Worm (Caenorhabditis elegans): ENCODE data around the gene F32D8.12.

Gene F32D8.12

ce11 chrV:10898107-10898506 lies 7.3 kb upstream of the F32D8.12 start, which contains the start of gene F32D8.7:
TSS of gene F32D8.7 (plus strand) at chrV:10898435.
- TF ChIP-seq sea-1 (GFP tag; conservative IDR thresholded peaks at IDR 0.05) (no peak), ceh-13 (GFP tag; optimal IDR thresholded peaks at IDR 0.05) (no peak), pes-1 (GFP tag; IDR thresholded peaks at IDR 0.05) (no peak), hmbx-1 (tag; optimal IDR thresholded peaks at IDR 0.05) (no peak), tbx-11 (GFP tag; IDR thresholded peaks at IDR 0.05) (no peak), tra-4 (tag; optimal IDR thresholded peaks at IDR 0.05) (no peak), flt-1 (GFP tag; IDR thresholded peaks at IDR 0.05) (no peak)

ce11 chrV:10897172-10897571 lies 6.3 kb upstream of the F32D8.12 start:
- TF ChIP-seq ama-1 (optimal IDR thresholded peaks at IDR 0.05) = no peak
- peak; percentile 76 for TF ChIP-seq flt-1 (GFP tag; IDR thresholded peaks at IDR 0.05)
- TF ChIP-seq tbx-11 (GFP tag; IDR thresholded peaks at IDR 0.05) = peak; percentile 58; the same call in 1 of the 2 replicates
- peak; percentile 93 for TF ChIP-seq F13C5.2 (tag; optimal IDR thresholded peaks at IDR 0.05)
- peak; percentile 53 for TF ChIP-seq hnd-1 (tag; optimal IDR thresholded peaks at IDR 0.05)
- TF ChIP-seq hmbx-1 (tag; optimal IDR thresholded peaks at IDR 0.05) = no peak
- TF ChIP-seq aly-1 (tag; optimal IDR thresholded peaks at IDR 0.05) = no peak
- no peak for TF ChIP-seq ets-7 (tag; optimal IDR thresholded peaks at IDR 0.05)
- TF ChIP-seq scrt-1 (GFP tag; IDR thresholded peaks at IDR 0.05) = peak; percentile 46; the same call in 1 of the 2 replicates
- TF ChIP-seq B0310.2 (tag; optimal IDR thresholded peaks at IDR 0.05) = peak; percentile 25
- no peak for TF ChIP-seq ceh-13 (GFP tag; optimal IDR thresholded peaks at IDR 0.05)
- peak; percentile 68; the same call in 1 of the 2 replicates for TF ChIP-seq sea-1 (GFP tag; conservative IDR thresholded peaks at IDR 0.05)
- TF ChIP-seq tra-4 (tag; optimal IDR thresholded peaks at IDR 0.05) = no peak
- peak; percentile 61 for TF ChIP-seq tbx-37 (GFP tag; conservative IDR thresholded peaks at IDR 0.05)
- peak; percentile 82 for TF ChIP-seq hmg-4 (GFP tag; optimal IDR thresholded peaks at IDR 0.05)
- no peak; the same call in none of the 2 replicates for TF ChIP-seq pes-1 (GFP tag; IDR thresholded peaks at IDR 0.05)

- TF ChIP-seq aly-1 (tag; optimal IDR thresholded peaks at IDR 0.05) (no peak), tbx-37 (GFP tag; conservative IDR thresholded peaks at IDR 0.05) (no peak), hmg-4 (GFP tag; optimal IDR thresholded peaks at IDR 0.05) (no peak), ets-7 (tag; optimal IDR thresholded peaks at IDR 0.05) (no peak), hnd-1 (tag; optimal IDR thresholded peaks at IDR 0.05) (no peak), ceh-13 (GFP tag; optimal IDR thresholded peaks at IDR 0.05) (no peak), F13C5.2 (tag; optimal IDR thresholded peaks at IDR 0.05) (no peak), sea-1 (GFP tag; conservative IDR thresholded peaks at IDR 0.05) (no peak), scrt-1 (GFP tag; IDR thresholded peaks at IDR 0.05) (no peak), tbx-11 (GFP tag; IDR thresholded peaks at IDR 0.05) (no peak), pes-1 (GFP tag; IDR thresholded peaks at IDR 0.05) (no peak), flt-1 (GFP tag; IDR thresholded peaks at IDR 0.05) (no peak)
Observed at ce11 chrV:10897106-10897171, 6.1 kb upstream of the F32D8.12 start, which contains the start of gene sec-61.G. TSS of gene sec-61.G (minus strand) at chrV:10897143.

ce11 chrV:10896706-10897105 lies 5.9 kb upstream of the F32D8.12 start:
- TF ChIP-seq ets-7 (tag; optimal IDR thresholded peaks at IDR 0.05) (no peak), tbx-11 (GFP tag; IDR thresholded peaks at IDR 0.05) (no peak), ceh-36 (tag; optimal IDR thresholded peaks at IDR 0.05) (no peak), hmbx-1 (tag; optimal IDR thresholded peaks at IDR 0.05) (no peak), pes-1 (GFP tag; IDR thresholded peaks at IDR 0.05) (no peak), ceh-13 (GFP tag; optimal IDR thresholded peaks at IDR 0.05) (no peak), hnd-1 (tag; optimal IDR thresholded peaks at IDR 0.05) (no peak), sea-1 (GFP tag; conservative IDR thresholded peaks at IDR 0.05) (no peak), F13C5.2 (tag; optimal IDR thresholded peaks at IDR 0.05) (no peak), aly-1 (tag; optimal IDR thresholded peaks at IDR 0.05) (no peak), scrt-1 (GFP tag; IDR thresholded peaks at IDR 0.05) (no peak)

ce11 chrV:10896295-10896694 lies 5.5 kb upstream of the F32D8.12 start, which contains the start of gene F32D8.13:
TSS of gene F32D8.13 (minus strand) at chrV:10896543.
- TF ChIP-seq tbx-11 (GFP tag; IDR thresholded peaks at IDR 0.05) (no peak), ets-7 (tag; optimal IDR thresholded peaks at IDR 0.05) (no peak), hmbx-1 (tag; optimal IDR thresholded peaks at IDR 0.05) (no peak)

- TF ChIP-seq ets-7 (tag; optimal IDR thresholded peaks at IDR 0.05) (no peak), ceh-36 (tag; optimal IDR thresholded peaks at IDR 0.05) (no peak), tra-4 (tag; optimal IDR thresholded peaks at IDR 0.05) (no peak), B0310.2 (tag; optimal IDR thresholded peaks at IDR 0.05) (no peak), hnd-1 (tag; optimal IDR thresholded peaks at IDR 0.05) (no peak), tbx-37 (GFP tag; conservative IDR thresholded peaks at IDR 0.05) (peak; percentile 69), scrt-1 (GFP tag; IDR thresholded peaks at IDR 0.05) (no peak), hmg-4 (GFP tag; optimal IDR thresholded peaks at IDR 0.05) (no peak), sea-1 (GFP tag; conservative IDR thresholded peaks at IDR 0.05) (no peak), ama-1 (optimal IDR thresholded peaks at IDR 0.05) (no peak), flt-1 (GFP tag; IDR thresholded peaks at IDR 0.05) (no peak; the same call in 1 of the 2 replicates), ceh-13 (GFP tag; optimal IDR thresholded peaks at IDR 0.05) (no peak), F13C5.2 (tag; optimal IDR thresholded peaks at IDR 0.05) (peak; percentile 19), tbx-11 (GFP tag; IDR thresholded peaks at IDR 0.05) (no peak), aly-1 (tag; optimal IDR thresholded peaks at IDR 0.05) (no peak), hmbx-1 (tag; optimal IDR thresholded peaks at IDR 0.05) (no peak), pes-1 (GFP tag; IDR thresholded peaks at IDR 0.05) (peak; percentile 28; the same call in 1 of the 2 replicates)
Observed at ce11 chrV:10894601-10895000, 3.8 kb upstream of the F32D8.12 start, which contains the start of the genes F32D8.14 and F32D8.5. TSS of gene F32D8.14 (minus strand) at chrV:10894788. TSS of gene F32D8.5 (plus strand) at chrV:10894800.

ce11 chrV:10893510-10894128 lies 2.8 kb upstream of the F32D8.12 start, which contains the start of gene F32D8.4:
TSS of gene F32D8.4 (minus strand) at chrV:10893560.
- no peak for TF ChIP-seq ceh-36 (tag; optimal IDR thresholded peaks at IDR 0.05)
- TF ChIP-seq pes-1 (GFP tag; IDR thresholded peaks at IDR 0.05) = no peak
- TF ChIP-seq hmbx-1 (tag; optimal IDR thresholded peaks at IDR 0.05) = no peak
- no peak for TF ChIP-seq flt-1 (GFP tag; IDR thresholded peaks at IDR 0.05)
- TF ChIP-seq hmg-4 (GFP tag; optimal IDR thresholded peaks at IDR 0.05) = no peak
- TF ChIP-seq ceh-13 (GFP tag; optimal IDR thresholded peaks at IDR 0.05) = no peak
- no peak for TF ChIP-seq aly-1 (tag; optimal IDR thresholded peaks at IDR 0.05)
- no peak for TF ChIP-seq sea-1 (GFP tag; conservative IDR thresholded peaks at IDR 0.05)
- TF ChIP-seq F13C5.2 (tag; optimal IDR thresholded peaks at IDR 0.05) = no peak
- TF ChIP-seq tbx-37 (GFP tag; conservative IDR thresholded peaks at IDR 0.05) = no peak
- no peak for TF ChIP-seq ets-7 (tag; optimal IDR thresholded peaks at IDR 0.05)
- TF ChIP-seq B0310.2 (tag; optimal IDR thresholded peaks at IDR 0.05) = no peak
